Worm (Caenorhabditis elegans) whole organism, late embryonic: ENCODE measurements around the gene R07B7.10.

ENCODE experiments used
- ama-1 ChIP-seq: fragments of 150-350 bp; optimal IDR thresholded peaks from 2 replicates; lab custom pipeline; 2014
- ceh-18 ChIP-seq: sonication (generic microtip); optimal IDR thresholded peaks from 2 replicates; lab custom pipeline; 2016; ENCODE audit warnings: missing genetic modification characterization, missing compliant biosample characterization
- ceh-45 ChIP-seq: fragments of 200-800 bp; sonication (Bioruptor generic); IDR thresholded peaks from 2 replicates; pipeline ENCODE4 v1.3.6; 2022; ENCODE audit warnings: missing genetic modification reagents, missing genetic modification characterization, missing compliant biosample characterization
- elt-2 ChIP-seq: sonication (generic microtip); optimal IDR thresholded peaks from 2 replicates; lab custom pipeline; 2016; ENCODE audit warnings: missing genetic modification reagents, missing genetic modification characterization, missing compliant biosample characterization
- eyg-1 ChIP-seq: sonication (generic microtip); optimal IDR thresholded peaks from 2 replicates; lab custom pipeline; 2016; ENCODE audit warnings: missing genotype, missing genetic modification characterization, missing compliant biosample characterization
- lim-6 ChIP-seq: sonication (generic microtip); optimal IDR thresholded peaks from 2 replicates; lab custom pipeline; 2016; ENCODE audit warnings: missing genetic modification characterization, missing compliant biosample characterization
- nfya-1 ChIP-seq: sonication (generic microtip); optimal IDR thresholded peaks from 2 replicates; lab custom pipeline; 2017; ENCODE audit warnings: missing genetic modification characterization, mild to moderate bottlenecking, missing compliant biosample characterization, antibody characterized with exemption, moderate library complexity
- pag-3 ChIP-seq: sonication (generic microtip); optimal IDR thresholded peaks from 2 replicates; lab custom pipeline; 2016; ENCODE audit warnings: missing compliant biosample characterization, missing genetic modification characterization, borderline replicate concordance
- pha-2 ChIP-seq: sonication (generic microtip); optimal IDR thresholded peaks from 2 replicates; lab custom pipeline; 2017; ENCODE audit warnings: mild to moderate bottlenecking, missing genetic modification characterization, missing compliant biosample characterization
- pqm-1 ChIP-seq: sonication (generic microtip); optimal IDR thresholded peaks from 2 replicates; lab custom pipeline; 2016; ENCODE audit warnings: missing genetic modification characterization, missing compliant biosample characterization
- pros-1 ChIP-seq: fragments of 150-350 bp; optimal IDR thresholded peaks from 2 replicates; lab custom pipeline; 2014; ENCODE audit warnings: missing biosample characterization, missing genetic modification reagents, missing genetic modification characterization
- rnt-1 ChIP-seq: sonication (generic microtip); optimal IDR thresholded peaks from 2 replicates; lab custom pipeline; 2016; ENCODE audit warnings: missing genetic modification characterization, missing compliant biosample characterization
- tbx-2 ChIP-seq: sonication (generic microtip); optimal IDR thresholded peaks from 2 replicates; lab custom pipeline; 2016; ENCODE audit warnings: missing genetic modification characterization, missing compliant biosample characterization

DNA sequence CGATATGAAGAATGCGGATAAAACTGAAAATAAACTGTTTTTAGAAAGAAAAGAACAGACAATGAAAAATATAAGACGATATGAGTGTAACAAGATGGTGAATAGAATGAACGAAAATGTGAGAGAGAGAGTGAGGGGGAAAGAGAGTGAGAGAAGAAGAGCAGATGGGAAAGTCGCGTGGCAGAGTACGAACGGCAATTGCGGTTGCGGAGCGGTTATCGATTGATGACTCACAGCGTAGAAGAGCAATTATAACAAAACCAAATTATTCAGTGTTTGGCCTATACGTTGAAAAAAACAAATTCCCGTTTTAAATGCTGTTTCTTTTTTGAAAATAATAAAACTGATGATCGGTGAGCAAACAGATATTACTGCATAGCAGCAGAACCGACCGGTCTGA is 17.6 kb upstream of the R07B7.10 start, which contains the start of gene pqn-53:
- TF ChIP-seq nfya-1 = no peak
- TF ChIP-seq lim-6 (tag; lab: Kevin White, UChicago) = no peak
- no peak for TF ChIP-seq ceh-45 (GFP tag; lab: Robert Waterston, UW)
- no peak for TF ChIP-seq pha-2 (tag; lab: Kevin White, UChicago)
- TF ChIP-seq pqm-1 (tag; lab: Kevin White, UChicago) = no peak
- peak; percentile 8 for TF ChIP-seq rnt-1 (tag; lab: Kevin White, UChicago)
- no peak for TF ChIP-seq ama-1 (lab: Kevin White, UChicago)
- TF ChIP-seq elt-2 (tag; lab: Kevin White, UChicago) = no peak
- no peak for TF ChIP-seq tbx-2
- no peak for TF ChIP-seq eyg-1 (tag; lab: Kevin White, UChicago)
- TF ChIP-seq pag-3 (tag; lab: Kevin White, UChicago) = no peak
- no peak for TF ChIP-seq ceh-18
- TF ChIP-seq pros-1 (tag; lab: Kevin White, UChicago) = no peak
